Fruit fly (Drosophila melanogaster) whole organism, embryonic: ENCODE measurements around the gene sdt.

Experiments
- CG11504 ChIP-seq: fragments of 200-800 bp; sonication (Bioruptor generic); optimal IDR thresholded peaks from 3 replicates; lab custom pipeline; 2019; ENCODE audit warnings: missing biosample characterization, mild to moderate bottlenecking, missing genetic modification characterization, moderate library complexity
- CG13424 ChIP-seq: fragments of 200-800 bp; sonication (Bioruptor generic); optimal IDR thresholded peaks from 2 replicates; lab custom pipeline; 2019; ENCODE audit warnings: missing biosample characterization, mild to moderate bottlenecking, missing genetic modification characterization, moderate library complexity
- CG14667 ChIP-seq: fragments of 200-800 bp; sonication (Bioruptor generic); IDR thresholded peaks from 2 replicates; pipeline ENCODE4 v1.3.6; 2022; ENCODE audit warnings: missing biosample characterization, missing genetic modification characterization
- CG15269 ChIP-seq: fragments of 200-800 bp; sonication (Bioruptor generic); optimal IDR thresholded peaks from 2 replicates; lab custom pipeline; 2018; ENCODE audit warnings: missing biosample characterization, mild to moderate bottlenecking, missing genetic modification characterization, moderate library complexity
- CG15514 ChIP-seq: fragments of 200-800 bp; sonication (Bioruptor generic); optimal IDR thresholded peaks from 3 replicates; lab custom pipeline; 2017; ENCODE audit warnings: missing biosample characterization, missing genetic modification characterization, mild to moderate bottlenecking, moderate library complexity, missing genetic modification reagents
- CG17385 ChIP-seq: fragments of 200-800 bp; sonication (Bioruptor generic); optimal IDR thresholded peaks from 3 replicates; lab custom pipeline; 2018; ENCODE audit warnings: missing biosample characterization, mild to moderate bottlenecking, missing genetic modification characterization
- CG17912 ChIP-seq: fragments of 200-800 bp; sonication (Bioruptor generic); optimal IDR thresholded peaks from 2 replicates; lab custom pipeline; 2018; ENCODE audit warnings: missing biosample characterization, mild to moderate bottlenecking, missing genetic modification characterization
- CG18599 ChIP-seq: fragments of 200-800 bp; sonication (Bioruptor generic); optimal IDR thresholded peaks from 3 replicates; lab custom pipeline; 2017; ENCODE audit warnings: missing biosample characterization, missing genetic modification characterization, mild to moderate bottlenecking, moderate library complexity, missing genetic modification reagents
- CG2120 ChIP-seq: fragments of 200-800 bp; sonication (Bioruptor generic); optimal IDR thresholded peaks from 3 replicates; lab custom pipeline; 2016; ENCODE audit warnings: missing biosample characterization, missing genetic modification characterization
- CG2202 ChIP-seq: fragments of 200-800 bp; sonication (Bioruptor generic); optimal IDR thresholded peaks from 2 replicates; lab custom pipeline; 2018; ENCODE audit warnings: missing biosample characterization, mild to moderate bottlenecking, missing genetic modification characterization
- CG30020 ChIP-seq: fragments of 200-800 bp; optimal IDR thresholded peaks from 2 replicates; lab custom pipeline; 2019; ENCODE audit warnings: missing biosample characterization, mild to moderate bottlenecking, missing genetic modification characterization, moderate library complexity
- CG30403 ChIP-seq: fragments of 200-800 bp; sonication (Bioruptor generic); optimal IDR thresholded peaks from 3 replicates; lab custom pipeline; 2016; ENCODE audit warnings: missing biosample characterization, missing genetic modification characterization
- CG3847 ChIP-seq: fragments of 200-800 bp; sonication (Bioruptor generic); IDR thresholded peaks from 2 replicates; pipeline ENCODE4 v1.3.6; 2022; ENCODE audit warnings: missing biosample characterization, missing genetic modification characterization
- CG3995 ChIP-seq: fragments of 200-800 bp; sonication (Bioruptor generic); optimal IDR thresholded peaks from 3 replicates; lab custom pipeline; 2016; ENCODE audit warnings: missing biosample characterization, missing genetic modification characterization
- CG4730 ChIP-seq: fragments of 200-800 bp; sonication (Bioruptor generic); IDR thresholded peaks from 2 replicates; pipeline ENCODE4 v1.3.6; 2022; ENCODE audit warnings: missing biosample characterization, missing genetic modification characterization
- CG4854 ChIP-seq: fragments of 200-800 bp; sonication (Bioruptor generic); optimal IDR thresholded peaks from 2 replicates; lab custom pipeline; 2016; ENCODE audit warnings: missing biosample characterization, missing genetic modification characterization, inconsistent platforms
- CG8089 ChIP-seq: fragments of 200-800 bp; sonication (Bioruptor generic); optimal IDR thresholded peaks from 3 replicates; lab custom pipeline; 2016; ENCODE audit warnings: missing biosample characterization, missing genetic modification characterization
- CG8944 ChIP-seq: fragments of 200-800 bp; sonication (Bioruptor generic); optimal IDR thresholded peaks from 3 replicates; lab custom pipeline; 2016; ENCODE audit warnings: missing biosample characterization, missing genetic modification characterization
- Chrac-16 ChIP-seq: fragments of 200-800 bp; sonication (Bioruptor generic); optimal IDR thresholded peaks from 3 replicates; lab custom pipeline; 2016; ENCODE audit warnings: missing biosample characterization, missing genetic modification characterization
- CrebB ChIP-seq: fragments of 200-800 bp; sonication (Bioruptor generic); optimal IDR thresholded peaks from 3 replicates; lab custom pipeline; 2018; ENCODE audit warnings: missing biosample characterization, mild to moderate bottlenecking, missing genetic modification characterization
- Dref ChIP-seq: fragments of 200-800 bp; sonication (Bioruptor generic); IDR thresholded peaks from 2 replicates; pipeline ENCODE4 v1.3.6; 2022; ENCODE audit warnings: missing biosample characterization, missing genetic modification characterization
- E2f2 ChIP-seq: fragments of 200-800 bp; sonication (Bioruptor generic); IDR thresholded peaks from 2 replicates; pipeline ENCODE4 v1.3.6; 2022; ENCODE audit warnings: missing biosample characterization, missing genetic modification characterization
- Fer1 ChIP-seq: fragments of 200-800 bp; sonication (Bioruptor generic); optimal IDR thresholded peaks from 2 replicates; lab custom pipeline; 2017; ENCODE audit warnings: missing biosample characterization, mild to moderate bottlenecking, missing genetic modification characterization
- Lim3 ChIP-seq: fragments of 200-800 bp; sonication (Bioruptor generic); IDR thresholded peaks from 2 replicates; pipeline ENCODE4 v1.3.6; 2022; ENCODE audit warnings: missing biosample characterization, missing genetic modification characterization
- NK7.1 ChIP-seq: fragments of 200-800 bp; sonication (Bioruptor generic); optimal IDR thresholded peaks from 3 replicates; lab custom pipeline; 2016; ENCODE audit warnings: missing biosample characterization, missing genetic modification characterization
- Oli ChIP-seq: fragments of 200-800 bp; sonication (Bioruptor generic); optimal IDR thresholded peaks from 2 replicates; lab custom pipeline; 2018; ENCODE audit warnings: missing biosample characterization, mild to moderate bottlenecking, missing genetic modification characterization, moderate library complexity
- Ptx1 ChIP-seq: fragments of 200-800 bp; sonication (Bioruptor generic); IDR thresholded peaks from 2 replicates; pipeline ENCODE4 v1.3.6; 2022; ENCODE audit warnings: missing biosample characterization, missing genetic modification characterization
- Rfx ChIP-seq: fragments of 200-800 bp; sonication (Bioruptor generic); IDR thresholded peaks from 2 replicates; pipeline ENCODE4 v1.3.6; 2022; ENCODE audit warnings: missing biosample characterization, missing genetic modification characterization
- Sox102F ChIP-seq: fragments of 200-800 bp; sonication (Bioruptor generic); optimal IDR thresholded peaks from 2 replicates; lab custom pipeline; 2018; ENCODE audit warnings: missing biosample characterization, mild to moderate bottlenecking, missing genetic modification characterization, moderate library complexity
- Xbp1 ChIP-seq: fragments of 200-800 bp; sonication (Bioruptor generic); optimal IDR thresholded peaks from 3 replicates; lab custom pipeline; 2016; ENCODE audit warnings: missing biosample characterization, mild to moderate bottlenecking, missing genetic modification characterization
- ab ChIP-seq: fragments of 200-800 bp; sonication (Bioruptor generic); optimal IDR thresholded peaks from 2 replicates; lab custom pipeline; 2016; ENCODE audit warnings: missing biosample characterization, missing genetic modification characterization
- abd-A ChIP-seq: fragments of 200-800 bp; sonication (Bioruptor generic); optimal IDR thresholded peaks from 3 replicates; lab custom pipeline; 2019; ENCODE audit warnings: missing biosample characterization, mild to moderate bottlenecking, missing genetic modification characterization, moderate library complexity
- ase ChIP-seq: fragments of 200-800 bp; sonication (Bioruptor generic); IDR thresholded peaks from 3 replicates; pipeline ENCODE4 v1.3.6; 2022; ENCODE audit warnings: missing biosample characterization, missing genetic modification characterization
- ash1 ChIP-seq: fragments of 200-800 bp; sonication (Bioruptor generic); optimal IDR thresholded peaks from 2 replicates; lab custom pipeline; 2018; ENCODE audit warnings: missing biosample characterization, mild to moderate bottlenecking, missing genetic modification characterization
- bigmax ChIP-seq: fragments of 200-800 bp; sonication (Bioruptor generic); optimal IDR thresholded peaks from 2 replicates; lab custom pipeline; 2018; ENCODE audit warnings: missing biosample characterization, mild to moderate bottlenecking, missing genetic modification characterization
- dimm ChIP-seq: fragments of 200-800 bp; sonication (Bioruptor generic); IDR thresholded peaks from 2 replicates; pipeline ENCODE4 v1.3.6; 2022; ENCODE audit warnings: missing biosample characterization, missing genetic modification characterization
- dmrt99B ChIP-seq: fragments of 200-800 bp; sonication (Bioruptor generic); optimal IDR thresholded peaks from 2 replicates; lab custom pipeline; 2018; ENCODE audit warnings: missing biosample characterization, mild to moderate bottlenecking, missing genetic modification characterization, moderate library complexity
- gfzf ChIP-seq: fragments of 200-800 bp; sonication (Bioruptor generic); optimal IDR thresholded peaks from 2 replicates; lab custom pipeline; 2016; ENCODE audit warnings: missing biosample characterization, mild to moderate bottlenecking, missing genetic modification characterization, moderate library complexity
- klu ChIP-seq: fragments of 200-800 bp; sonication (Bioruptor generic); IDR thresholded peaks from 2 replicates; pipeline ENCODE4 v1.3.6; 2022; ENCODE audit warnings: missing biosample characterization, missing genetic modification characterization
- knrl ChIP-seq: fragments of 200-800 bp; sonication (Bioruptor generic); IDR thresholded peaks from 3 replicates; pipeline ENCODE4 v1.3.6; 2022; ENCODE audit warnings: missing biosample characterization, missing genetic modification characterization; ENCODE audit not compliant: partially characterized antibody
- lmd ChIP-seq: fragments of 200-800 bp; sonication (Bioruptor generic); IDR thresholded peaks from 2 replicates; pipeline ENCODE4 v1.3.6; 2022; ENCODE audit warnings: missing biosample characterization, missing genetic modification characterization
- nerfin-1 ChIP-seq: fragments of 200-800 bp; sonication (Bioruptor generic); optimal IDR thresholded peaks from 3 replicates; lab custom pipeline; 2019; ENCODE audit warnings: missing biosample characterization, mild to moderate bottlenecking, missing genetic modification characterization, moderate library complexity
- nmo ChIP-seq: fragments of 200-800 bp; sonication (Bioruptor generic); optimal IDR thresholded peaks from 2 replicates; lab custom pipeline; 2018; ENCODE audit warnings: missing biosample characterization, mild to moderate bottlenecking, missing genetic modification characterization, moderate library complexity
- pzg ChIP-seq: fragments of 200-800 bp; sonication (Bioruptor generic); optimal IDR thresholded peaks from 3 replicates; lab custom pipeline; 2018; ENCODE audit warnings: missing biosample characterization, mild to moderate bottlenecking, missing genetic modification characterization, moderate library complexity
- ranshi ChIP-seq: fragments of 200-800 bp; sonication (Bioruptor generic); IDR thresholded peaks from 2 replicates; pipeline ENCODE4 v1.3.6; 2022; ENCODE audit warnings: missing biosample characterization, missing genetic modification characterization
- ro ChIP-seq: fragments of 200-800 bp; sonication (Bioruptor generic); IDR thresholded peaks from 2 replicates; pipeline ENCODE4 v1.3.6; 2022; ENCODE audit warnings: missing biosample characterization, missing genetic modification characterization
- row ChIP-seq: fragments of 200-800 bp; sonication (Bioruptor generic); IDR thresholded peaks from 3 replicates; pipeline ENCODE4 v1.3.6; 2022; ENCODE audit warnings: missing biosample characterization, missing genetic modification characterization
- seq ChIP-seq: fragments of 200-800 bp; sonication (Bioruptor generic); IDR thresholded peaks from 2 replicates; pipeline ENCODE4 v1.3.6; 2022; ENCODE audit warnings: missing biosample characterization, missing genetic modification characterization
- slbo ChIP-seq: fragments of 200-800 bp; sonication (Bioruptor generic); IDR thresholded peaks from 2 replicates; pipeline ENCODE4 v1.3.6; 2022; ENCODE audit warnings: missing biosample characterization, missing genetic modification characterization
- so ChIP-seq: fragments of 200-800 bp; sonication (Bioruptor generic); IDR thresholded peaks from 3 replicates; pipeline ENCODE4 v1.3.6; 2022; ENCODE audit warnings: missing biosample characterization, missing genetic modification characterization
- trem ChIP-seq: fragments of 200-800 bp; optimal IDR thresholded peaks from 3 replicates; lab custom pipeline; 2019; ENCODE audit warnings: missing biosample characterization, mild to moderate bottlenecking, missing genetic modification characterization, moderate library complexity
- vvl ChIP-seq: fragments of 200-800 bp; sonication (Bioruptor generic); IDR thresholded peaks from 2 replicates; pipeline ENCODE4 v1.3.6; 2022; ENCODE audit warnings: missing biosample characterization, missing genetic modification characterization
- z ChIP-seq: fragments of 200-800 bp; sonication (Bioruptor generic); IDR thresholded peaks from 3 replicates; pipeline ENCODE4 v1.3.6; 2022; ENCODE audit warnings: missing biosample characterization, missing genetic modification characterization

The sdt gene

DNA sequence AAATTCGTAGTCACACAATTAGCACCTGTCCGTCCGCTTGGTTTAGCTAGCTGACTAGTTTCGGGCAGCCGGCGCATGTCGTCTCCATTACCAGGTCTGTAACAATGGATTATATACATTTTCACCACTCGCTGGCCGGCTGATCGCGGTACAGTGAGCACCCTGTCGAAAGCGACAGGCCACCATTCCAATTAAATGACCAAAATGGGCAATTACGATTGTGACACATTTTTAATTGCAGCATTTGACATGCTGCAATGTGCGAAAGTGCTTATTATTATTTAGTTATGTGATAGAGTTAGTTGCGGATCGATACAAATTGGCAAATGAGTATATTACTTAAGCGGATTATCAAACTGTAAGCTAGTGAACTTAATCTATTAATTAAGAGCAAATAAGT is 84.9 kb downstream of the sdt start (continued):
- TF ChIP-seq abd-A (tag; lab: Kevin White, UChicago) = no peak
- peak; percentile 20 for TF ChIP-seq Sox102F (GFP tag; lab: Kevin White, UChicago)
- no peak for TF ChIP-seq CG4730 (GFP tag; lab: Robert Waterston, UW)
- no peak for TF ChIP-seq seq (GFP tag; lab: Robert Waterston, UW)
- no peak for TF ChIP-seq vvl
- no peak for TF ChIP-seq gfzf (GFP tag; lab: Kevin White, UChicago)
- TF ChIP-seq CG15269 (tag; lab: Kevin White, UChicago) = peak; percentile 38
- TF ChIP-seq ranshi (GFP tag; lab: Robert Waterston, UW) = no peak
- TF ChIP-seq CG18599 (GFP tag; lab: Kevin White, UChicago) = no peak
- no peak for TF ChIP-seq Chrac-16 (GFP tag; lab: Kevin White, UChicago)
- TF ChIP-seq trem = no peak
- no peak for TF ChIP-seq CG17912 (GFP tag; lab: Kevin White, UChicago)
- peak; percentile 54; the same call in 2 of the 3 replicates for TF ChIP-seq row (GFP tag; lab: Robert Waterston, UW)
- peak; percentile 43; the same call in 1 of the 2 replicates for TF ChIP-seq lmd
- TF ChIP-seq CG30403 = peak; percentile 21
- peak; percentile 14 for TF ChIP-seq CG2120 (GFP tag; lab: Kevin White, UChicago)
- TF ChIP-seq CG2202 (tag; lab: Kevin White, UChicago) = no peak
- TF ChIP-seq Ptx1 (GFP tag; lab: Robert Waterston, UW) = peak; percentile 45
- peak; percentile 16 for TF ChIP-seq CG13424 (tag; lab: Kevin White, UChicago)
- no peak for TF ChIP-seq nmo (GFP tag; lab: Kevin White, UChicago)
- peak; percentile 43 for TF ChIP-seq CG11504
- peak; percentile 25 for TF ChIP-seq dmrt99B (tag; lab: Kevin White, UChicago)
- peak; percentile 13 for TF ChIP-seq Oli (tag; lab: Kevin White, UChicago)
- peak; percentile 1 for TF ChIP-seq Xbp1 (GFP tag; lab: Kevin White, UChicago)
- no peak for TF ChIP-seq z
- no peak for TF ChIP-seq Fer1 (GFP tag; lab: Kevin White, UChicago)
- TF ChIP-seq ro (GFP tag; lab: Robert Waterston, UW) = no peak

DNA sequence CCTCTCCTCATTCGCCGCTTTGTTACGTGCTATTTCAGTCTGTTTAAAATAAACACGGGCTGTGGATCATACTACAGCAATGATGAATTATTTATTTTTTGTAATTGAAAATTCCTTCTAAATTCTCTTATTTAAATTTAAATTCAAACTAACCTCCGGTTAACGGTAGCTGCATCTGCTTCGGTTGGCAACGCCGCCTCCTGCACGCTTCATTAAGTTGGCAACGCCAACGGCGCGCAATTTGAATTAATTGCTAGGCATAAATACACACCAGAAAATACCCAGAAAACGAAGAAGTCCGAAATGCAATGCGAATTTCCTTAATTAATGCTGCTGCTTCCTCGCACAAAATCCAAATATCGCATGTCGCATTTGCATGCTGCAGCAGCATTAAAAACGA is 86.9 kb downstream of the sdt start:
- peak; percentile 50 for TF ChIP-seq CG4854
- no peak for TF ChIP-seq dimm (GFP tag; lab: Robert Waterston, UW)
- no peak for TF ChIP-seq CG14667 (GFP tag; lab: Robert Waterston, UW)
- peak; percentile 45 for TF ChIP-seq pzg (GFP tag; lab: Kevin White, UChicago)
- TF ChIP-seq CG3995 (GFP tag; lab: Kevin White, UChicago) = no peak
- TF ChIP-seq CG30020 (tag; lab: Kevin White, UChicago) = no peak
- TF ChIP-seq slbo (GFP tag; lab: Robert Waterston, UW) = no peak
- TF ChIP-seq ase = no peak
- TF ChIP-seq CG3847 (GFP tag; lab: Robert Waterston, UW) = 0 out of 2 replicates have a peak, but pooled peaks have one; percentile 8
- no peak for TF ChIP-seq Lim3
- TF ChIP-seq NK7.1 (GFP tag; lab: Kevin White, UChicago) = no peak
- TF ChIP-seq CG17385 (GFP tag; lab: Kevin White, UChicago) = no peak
- TF ChIP-seq Rfx (GFP tag; lab: Robert Waterston, UW) = no peak
- no peak for TF ChIP-seq CG8089 (GFP tag; lab: Kevin White, UChicago)
- TF ChIP-seq bigmax = peak; percentile 35
- no peak for TF ChIP-seq klu
- TF ChIP-seq ab (GFP tag; lab: Kevin White, UChicago) = no peak
- TF ChIP-seq CG15514 (GFP tag; lab: Kevin White, UChicago) = peak; percentile 47
- no peak for TF ChIP-seq so (GFP tag; lab: Robert Waterston, UW)
- TF ChIP-seq nerfin-1 (tag; lab: Kevin White, UChicago) = no peak
- TF ChIP-seq CG8944 (GFP tag; lab: Kevin White, UChicago) = no peak
- TF ChIP-seq knrl (GFP tag; lab: Robert Waterston, UW) = no peak
- TF ChIP-seq ash1 (GFP tag; lab: Kevin White, UChicago) = no peak
- peak; percentile 34; the same call in 1 of the 2 replicates for TF ChIP-seq Dref
- peak; percentile 84 for TF ChIP-seq E2f2 (GFP tag; lab: Robert Waterston, UW)
- TF ChIP-seq CrebB = no peak
